Worm (Caenorhabditis elegans) whole organism, mixed stage, embryonic: ENCODE results near the gene srd-42.

Experiments
- elt-1 ChIP-seq: sonication (generic microtip); optimal IDR thresholded peaks from 2 replicates; lab custom pipeline; 2017; ENCODE audit warnings: missing genetic modification characterization, mild to moderate bottlenecking, missing compliant biosample characterization, antibody characterized with exemption, moderate library complexity, borderline replicate concordance; ENCODE audit not compliant: insufficient read depth
- lin-13 ChIP-seq: fragments of 150-350 bp; optimal IDR thresholded peaks from 2 replicates; lab custom pipeline; 2014; ENCODE audit warnings: missing biosample characterization, missing genetic modification characterization
- lsy-2 ChIP-seq: fragments of 150-350 bp; optimal IDR thresholded peaks from 2 replicates; lab custom pipeline; 2014; ENCODE audit warnings: missing biosample characterization, missing genetic modification characterization
- nhr-12 ChIP-seq: fragments of 150-350 bp; optimal IDR thresholded peaks from 2 replicates; lab custom pipeline; 2014; ENCODE audit warnings: missing biosample characterization, missing genetic modification characterization
- nhr-237 ChIP-seq: fragments of 150-350 bp; optimal IDR thresholded peaks from 2 replicates; lab custom pipeline; 2014; ENCODE audit warnings: missing biosample characterization, missing genetic modification characterization
- nhr-28 ChIP-seq: fragments of 150-350 bp; optimal IDR thresholded peaks from 2 replicates; lab custom pipeline; 2014; ENCODE audit warnings: missing biosample characterization, missing genetic modification characterization
- sptf-1 ChIP-seq: sonication (generic microtip); optimal IDR thresholded peaks from 2 replicates; lab custom pipeline; 2017; ENCODE audit warnings: mild to moderate bottlenecking, missing genetic modification characterization, moderate library complexity, missing compliant biosample characterization

- TF ChIP-seq nhr-237 (tag; lab: Kevin White, UChicago): no peak
- no peak for TF ChIP-seq lin-13 (tag; lab: Kevin White, UChicago)
- TF ChIP-seq elt-1 (tag; lab: Kevin White, UChicago): no peak
- TF ChIP-seq sptf-1 (tag; lab: Kevin White, UChicago): no peak
- TF ChIP-seq nhr-28 (tag; lab: Kevin White, UChicago): no peak
- TF ChIP-seq lsy-2 (tag; lab: Kevin White, UChicago): no peak
- TF ChIP-seq nhr-12 (tag; lab: Kevin White, UChicago): no peak
Observed at ce11 chrX:13278876-13279275, 24.4 kb downstream of the srd-42 start, which contains the start of gene phf-33.
